Fruit fly (Drosophila melanogaster): ENCODE measurements around the gene CG6005.

dm6 chr3R:19059285-19059684, 35.5 kb upstream of the CG6005 start:
- TF ChIP-seq kay (GFP tag; ENCODE audit: borderline replicate concordance) (no peak), CG33017 (tag; optimal IDR thresholded peaks at IDR 0.05) (no peak)
